Fruit fly (Drosophila melanogaster) whole organism, embryonic: ENCODE results near the gene CG15548.

Experiments
- B-H1 ChIP-seq: fragments of 200-800 bp; sonication (Bioruptor generic); IDR thresholded peaks from 3 replicates; pipeline ENCODE4 v1.3.6; 2022; ENCODE audit warnings: missing biosample characterization, missing genetic modification characterization
- CG10979 ChIP-seq: fragments of 200-800 bp; sonication (Bioruptor generic); optimal IDR thresholded peaks from 2 replicates; lab custom pipeline; 2018; ENCODE audit warnings: missing biosample characterization, mild to moderate bottlenecking, missing genetic modification characterization, moderate library complexity
- CG1603 ChIP-seq: fragments of 200-800 bp; sonication (Bioruptor generic); optimal IDR thresholded peaks from 2 replicates; lab custom pipeline; 2019; ENCODE audit warnings: missing biosample characterization, mild to moderate bottlenecking, missing genetic modification characterization, moderate library complexity
- CG17186 ChIP-seq: fragments of 200-800 bp; sonication (Bioruptor generic); optimal IDR thresholded peaks from 3 replicates; lab custom pipeline; 2017; ENCODE audit warnings: missing biosample characterization, missing genetic modification reagents, missing genetic modification characterization
- CG17328 ChIP-seq: fragments of 200-800 bp; sonication (Bioruptor generic); IDR thresholded peaks from 2 replicates; pipeline ENCODE4 v1.3.6; 2022; ENCODE audit warnings: missing biosample characterization, missing genetic modification characterization
- CG17568 ChIP-seq: fragments of 200-800 bp; sonication (Bioruptor generic); optimal IDR thresholded peaks from 2 replicates; lab custom pipeline; 2018; ENCODE audit warnings: missing biosample characterization, mild to moderate bottlenecking, missing genetic modification characterization, moderate library complexity
- CG18476 ChIP-seq: fragments of 200-800 bp; sonication (Bioruptor generic); optimal IDR thresholded peaks from 2 replicates; lab custom pipeline; 2016; ENCODE audit warnings: missing biosample characterization, mild to moderate bottlenecking, missing genetic modification characterization
- CG18764 ChIP-seq: fragments of 200-800 bp; sonication (Bioruptor generic); optimal IDR thresholded peaks from 3 replicates; lab custom pipeline; 2016; ENCODE audit warnings: missing biosample characterization, missing genetic modification characterization
- CG2678 ChIP-seq: fragments of 200-800 bp; sonication (Bioruptor generic); optimal IDR thresholded peaks from 3 replicates; lab custom pipeline; 2019; ENCODE audit warnings: missing biosample characterization, mild to moderate bottlenecking, missing genetic modification characterization, moderate library complexity
- CG31224 ChIP-seq: fragments of 200-800 bp; sonication (Bioruptor generic); IDR thresholded peaks from 2 replicates; pipeline ENCODE4 v1.3.6; 2022; ENCODE audit warnings: missing biosample characterization, missing genetic modification characterization
- CG3726 ChIP-seq: fragments of 200-800 bp; sonication (Bioruptor generic); IDR thresholded peaks from 3 replicates; pipeline ENCODE4, ENCODE4 v1.3.6; 2022; ENCODE audit warnings: missing biosample characterization, missing genetic modification characterization
- CG4282 ChIP-seq: fragments of 200-800 bp; sonication (Bioruptor generic); optimal IDR thresholded peaks from 2 replicates; lab custom pipeline; 2016; ENCODE audit warnings: missing biosample characterization, missing genetic modification characterization
- CG8089 ChIP-seq: fragments of 200-800 bp; sonication (Bioruptor generic); optimal IDR thresholded peaks from 3 replicates; lab custom pipeline; 2016; ENCODE audit warnings: missing biosample characterization, missing genetic modification characterization
- CG8281 ChIP-seq: fragments of 200-800 bp; sonication (Bioruptor generic); optimal IDR thresholded peaks from 2 replicates; lab custom pipeline; 2018; ENCODE audit warnings: missing biosample characterization, mild to moderate bottlenecking, missing genetic modification characterization, moderate library complexity
- CG8765 ChIP-seq: fragments of 200-800 bp; sonication (Bioruptor generic); IDR thresholded peaks from 2 replicates; pipeline ENCODE4 v1.3.6; 2022; ENCODE audit warnings: missing biosample characterization, missing genetic modification characterization
- CG9727 ChIP-seq: fragments of 200-800 bp; sonication (Bioruptor generic); optimal IDR thresholded peaks from 3 replicates; lab custom pipeline; 2017; ENCODE audit warnings: missing biosample characterization, mild to moderate bottlenecking, missing genetic modification characterization
- Dref ChIP-seq: fragments of 200-800 bp; sonication (Bioruptor generic); IDR thresholded peaks from 2 replicates; pipeline ENCODE4 v1.3.6; 2022; ENCODE audit warnings: missing biosample characterization, missing genetic modification characterization
- Ets65A ChIP-seq: fragments of 200-800 bp; sonication (Bioruptor generic); peaks from one replicate; lab custom pipeline; 2016; ENCODE audit warnings: missing biosample characterization, missing genetic modification characterization
- HmgZ ChIP-seq: fragments of 200-800 bp; sonication (Bioruptor generic); optimal IDR thresholded peaks from 2 replicates; lab custom pipeline; 2018; ENCODE audit warnings: missing biosample characterization, mild to moderate bottlenecking, missing genetic modification characterization
- Max ChIP-seq: fragments of 200-800 bp; sonication (Bioruptor generic); optimal IDR thresholded peaks from 2 replicates; lab custom pipeline; 2016; ENCODE audit warnings: missing biosample characterization, mild to moderate bottlenecking, missing genetic modification characterization
- Med ChIP-seq: fragments of 200-800 bp; sonication (Bioruptor generic); peaks from one replicate; lab custom pipeline; 2016; ENCODE audit warnings: missing biosample characterization, missing genetic modification characterization, mild to moderate bottlenecking, inconsistent platforms, moderate library complexity
- Meics ChIP-seq: fragments of 200-800 bp; sonication (Bioruptor generic); optimal IDR thresholded peaks from 2 replicates; lab custom pipeline; 2017; ENCODE audit warnings: missing biosample characterization, mild to moderate bottlenecking, missing genetic modification characterization
- Mrtf ChIP-seq: fragments of 200-800 bp; sonication (Bioruptor generic); IDR thresholded peaks from 3 replicates; pipeline ENCODE4 v1.3.6; 2022; ENCODE audit warnings: missing biosample characterization, missing genetic modification characterization
- Ptx1 ChIP-seq: fragments of 200-800 bp; sonication (Bioruptor generic); IDR thresholded peaks from 2 replicates; pipeline ENCODE4 v1.3.6; 2022; ENCODE audit warnings: missing biosample characterization, missing genetic modification characterization
- Xrp1 ChIP-seq: fragments of 200-800 bp; sonication (Bioruptor generic); IDR thresholded peaks from 2 replicates; pipeline ENCODE4 v1.3.6; 2022; ENCODE audit warnings: missing biosample characterization, missing genetic modification characterization
- dmrt99B ChIP-seq: fragments of 200-800 bp; sonication (Bioruptor generic); optimal IDR thresholded peaks from 2 replicates; lab custom pipeline; 2018; ENCODE audit warnings: missing biosample characterization, mild to moderate bottlenecking, missing genetic modification characterization, moderate library complexity
- exex ChIP-seq: fragments of 200-800 bp; sonication (Bioruptor generic); optimal IDR thresholded peaks from 4 replicates; lab custom pipeline; 2018; ENCODE audit warnings: missing biosample characterization, mild to moderate bottlenecking, missing genetic modification characterization, moderate library complexity
- gem ChIP-seq: fragments of 200-800 bp; sonication (Bioruptor generic); optimal IDR thresholded peaks from 2 replicates; lab custom pipeline; 2019; ENCODE audit warnings: missing biosample characterization, mild to moderate bottlenecking, missing genetic modification characterization, moderate library complexity
- hb ChIP-seq: fragments of 200-800 bp; sonication (Bioruptor generic); IDR thresholded peaks from 3 replicates; pipeline ENCODE4 v1.3.6; 2022; ENCODE audit warnings: missing biosample characterization, missing genetic modification characterization; ENCODE audit not compliant: partially characterized antibody
- klu ChIP-seq: fragments of 200-800 bp; sonication (Bioruptor generic); IDR thresholded peaks from 2 replicates; pipeline ENCODE4 v1.3.6; 2022; ENCODE audit warnings: missing biosample characterization, missing genetic modification characterization
- mam ChIP-seq: fragments of 200-800 bp; sonication (Bioruptor generic); optimal IDR thresholded peaks from 3 replicates; lab custom pipeline; 2016; ENCODE audit warnings: missing biosample characterization, missing genetic modification characterization
- phol ChIP-seq: fragments of 200-800 bp; sonication (Bioruptor generic); optimal IDR thresholded peaks from 3 replicates; lab custom pipeline; 2018; ENCODE audit warnings: missing biosample characterization, mild to moderate bottlenecking, missing genetic modification characterization, moderate library complexity
- prd ChIP-seq, 3 experiments: fragments of >200 bp in 2 of 3; fragments of 200-800 bp in 1 of 3; sonication (Bioruptor generic) in 1 of 3; optimal IDR thresholded peaks in 2 of 3; IDR thresholded peaks in 1 of 3; 2 replicates in 2 of 3; 3 replicates in 1 of 3; pipeline versions ENCODE4 v1.3.6 to Lab custom; 2017 to 2022; ENCODE audit warnings: missing biosample characterization in 1 of 3, missing genetic modification characterization in 1 of 3
- row ChIP-seq: fragments of 200-800 bp; sonication (Bioruptor generic); IDR thresholded peaks from 3 replicates; pipeline ENCODE4 v1.3.6; 2022; ENCODE audit warnings: missing biosample characterization, missing genetic modification characterization
- sens ChIP-seq: fragments of 200-800 bp; sonication (Bioruptor generic); peaks from one replicate; lab custom pipeline; 2016; ENCODE audit warnings: missing biosample characterization, missing genetic modification characterization
- sens-2 ChIP-seq: fragments of 200-800 bp; sonication (Bioruptor generic); IDR thresholded peaks from 2 replicates; pipeline ENCODE4 v1.3.6; 2022; ENCODE audit warnings: missing biosample characterization, missing genetic modification characterization
- shn ChIP-seq: fragments of 200-800 bp; sonication (Bioruptor generic); optimal IDR thresholded peaks from 3 replicates; lab custom pipeline; 2016; ENCODE audit warnings: missing biosample characterization, missing genetic modification characterization
- sisA ChIP-seq: fragments of 200-800 bp; sonication (Bioruptor generic); IDR thresholded peaks from 2 replicates; pipeline ENCODE4 v1.3.6; 2022; ENCODE audit warnings: missing biosample characterization, missing genetic modification characterization
- trem ChIP-seq: fragments of 200-800 bp; optimal IDR thresholded peaks from 3 replicates; lab custom pipeline; 2019; ENCODE audit warnings: missing biosample characterization, mild to moderate bottlenecking, missing genetic modification characterization, moderate library complexity
- zen ChIP-seq: fragments of 200-800 bp; sonication (Bioruptor generic); optimal IDR thresholded peaks from 3 replicates; lab custom pipeline; 2018; ENCODE audit warnings: missing biosample characterization, mild to moderate bottlenecking, missing genetic modification characterization, moderate library complexity

Gene CG15548

DNA sequence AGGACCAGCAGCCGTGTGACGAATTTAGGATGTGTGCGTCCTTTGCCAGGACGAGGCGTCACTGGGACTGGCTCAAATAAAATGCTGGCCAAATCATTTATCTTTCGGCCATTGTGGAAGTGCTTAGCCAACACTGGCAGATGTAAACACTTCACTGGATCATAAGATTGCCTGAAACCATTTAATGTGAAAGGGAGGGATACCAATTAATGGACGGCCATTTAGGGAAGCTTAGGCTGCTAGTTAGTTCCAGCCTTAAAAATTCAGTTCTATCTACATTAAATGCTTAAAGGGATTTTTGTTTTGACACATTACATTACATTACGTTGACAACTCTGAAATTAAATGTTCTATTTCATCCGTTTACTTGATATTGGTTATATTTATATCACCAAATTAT lies at the start of gene CG15548:
CG15548 (plus strand) TSS at position 301 of the 400 bp plus-strand sequence.
- TF ChIP-seq klu (GFP tag; lab: Robert Waterston, UW) (no peak), CG17328 (GFP tag; lab: Robert Waterston, UW) (no peak), CG4282 (GFP tag; lab: Kevin White, UChicago) (no peak), CG18476 (no peak), CG17186 (no peak), Dref (GFP tag; lab: Robert Waterston, UW) (no peak), mam (no peak), sens-2 (GFP tag; lab: Robert Waterston, UW) (no peak), CG3726 (GFP tag; lab: Robert Waterston, UW) (no peak), HmgZ (tag; lab: Kevin White, UChicago) (no peak), shn (GFP tag; lab: Kevin White, UChicago) (no peak), Mrtf (GFP tag; lab: Robert Waterston, UW) (no peak), Max (GFP tag; lab: Kevin White, UChicago) (no peak), CG8089 (GFP tag; lab: Kevin White, UChicago) (no peak), CG8281 (tag; lab: Kevin White, UChicago) (no peak)
- TF ChIP-seq, all 482 proteins: peak for 0

DNA sequence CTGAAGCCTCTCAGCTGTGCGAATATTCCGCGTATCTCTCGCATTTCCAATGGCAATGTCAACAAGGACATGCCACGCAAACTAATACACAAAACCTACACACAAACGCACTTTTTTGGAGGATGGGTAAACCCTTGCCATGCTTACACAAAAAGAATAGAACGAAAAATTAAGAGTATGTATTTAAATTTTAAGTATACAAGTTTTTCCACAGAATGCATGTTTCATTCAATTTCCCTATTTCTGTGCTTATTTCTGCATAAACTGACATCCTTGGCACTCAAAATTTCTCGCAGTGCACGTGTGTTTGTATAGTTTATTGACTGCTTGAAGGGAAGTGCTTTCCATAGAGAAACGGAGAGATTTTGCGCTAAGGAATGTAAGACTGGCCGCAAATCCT lies 49.7 kb upstream of the CG15548 start:
- TF ChIP-seq Xrp1 (GFP tag; lab: Robert Waterston, UW) (peak; percentile 36; the same call in 1 of the 2 replicates), CG2678 (tag; lab: Kevin White, UChicago) (peak; percentile 35), sens (GFP tag; lab: Kevin White, UChicago) (peak; percentile 72), Ets65A (GFP tag; lab: Kevin White, UChicago) (peak; percentile 18), CG31224 (no peak), gem (tag; lab: Kevin White, UChicago) (peak; percentile 4), Ptx1 (peak; percentile 51), CG9727 (GFP tag; lab: Kevin White, UChicago) (peak; percentile 4), exex (no peak), phol (tag; lab: Kevin White, UChicago) (peak; percentile 20), Meics (GFP tag; lab: Kevin White, UChicago) (peak; percentile 3), CG1603 (tag; lab: Kevin White, UChicago) (peak; percentile 18), zen (tag; lab: Kevin White, UChicago) (peak; percentile 32), dmrt99B (tag; lab: Kevin White, UChicago) (peak; percentile 3), CG8765 (GFP tag; lab: Robert Waterston, UW) (peak; percentile 27; the same call in 1 of the 2 replicates), trem (peak; percentile 9), CG18764 (GFP tag; lab: Kevin White, UChicago) (no peak), CG17568 (GFP tag; lab: Kevin White, UChicago) (no peak), sisA (GFP tag; lab: Robert Waterston, UW) (peak; percentile 9; the same call in 1 of the 2 replicates), prd (optimal IDR thresholded peaks at IDR 0.05; lab: Kevin White, UChicago) (no peak), prd (GFP tag; IDR thresholded peaks at IDR 0.05; lab: Robert Waterston, UW) (peak; percentile 38; the same call in 1 of the 3 replicates), CG10979 (peak; percentile 29), row (GFP tag; lab: Robert Waterston, UW) (peak; percentile 27; the same call in 1 of the 3 replicates), B-H1 (GFP tag; lab: Robert Waterston, UW) (no peak), Med (GFP tag; lab: Kevin White, UChicago) (peak; percentile 62), hb (no peak)
